Fruit fly (Drosophila melanogaster): ENCODE data around the gene Btk.

Gene Btk

dm6 chr2L:8220393-8220934 is 80.4 kb downstream of the Btk start, which contains the start of gene Snx6 (continued):
- no peak for TF ChIP-seq Dek (tag; optimal IDR thresholded peaks at IDR 0.05)
- no peak for TF ChIP-seq gcm2 (GFP tag; optimal IDR thresholded peaks at IDR 0.05)
- TF ChIP-seq Trl (optimal IDR thresholded peaks at IDR 0.05) = no peak
- no peak for TF ChIP-seq Trl (GFP tag; optimal IDR thresholded peaks at IDR 0.05)
- TF ChIP-seq tna (GFP tag; IDR thresholded peaks at IDR 0.05; ENCODE audit: partially characterized antibody) = 0 out of 2 replicates have a peak, but pooled peaks have one; percentile 39
- no peak for TF ChIP-seq ewg (GFP tag; optimal IDR thresholded peaks at IDR 0.05)
- no peak for TF ChIP-seq Ets65A (GFP tag)
- no peak for TF ChIP-seq Fer1 (GFP tag; optimal IDR thresholded peaks at IDR 0.05)
- peak; percentile 35; the same call in 2 of the 3 replicates for TF ChIP-seq CG14860 (GFP tag; IDR thresholded peaks at IDR 0.05; ENCODE audit: partially characterized antibody)
- peak; percentile 87 for TF ChIP-seq Sry-δ (GFP tag; optimal IDR thresholded peaks at IDR 0.05)
- TF ChIP-seq vfl (GFP tag; optimal IDR thresholded peaks at IDR 0.05) = no peak
- TF ChIP-seq CG6765 (GFP tag; optimal IDR thresholded peaks at IDR 0.05) = no peak
- no peak for TF ChIP-seq onecut (GFP tag; IDR thresholded peaks at IDR 0.05)
- 0 out of 2 replicates have a peak, but pooled peaks have one; percentile 37 for TF ChIP-seq ato (GFP tag; IDR thresholded peaks at IDR 0.05; ENCODE audit: partially characterized antibody)
- TF ChIP-seq sr (GFP tag; IDR thresholded peaks at IDR 0.05) = no peak
- no peak for TF ChIP-seq pros (GFP tag; optimal IDR thresholded peaks at IDR 0.05)
- no peak for TF ChIP-seq bcd (GFP tag; optimal IDR thresholded peaks at IDR 0.05)
- TF ChIP-seq pfk (GFP tag; optimal IDR thresholded peaks at IDR 0.05) = no peak
- TF ChIP-seq CG4328 (GFP tag; optimal IDR thresholded peaks at IDR 0.05) = no peak
- no peak for TF ChIP-seq CG30431 (GFP tag; optimal IDR thresholded peaks at IDR 0.05)
- no peak for TF ChIP-seq Awh (GFP tag; IDR thresholded peaks at IDR 0.05)
- TF ChIP-seq CG4424 (GFP tag; optimal IDR thresholded peaks at IDR 0.05) = no peak
- TF ChIP-seq fu2 (GFP tag; optimal IDR thresholded peaks at IDR 0.05) = no peak
- no peak for TF ChIP-seq CG30403 (GFP tag; optimal IDR thresholded peaks at IDR 0.05)
- TF ChIP-seq twi (tag; optimal IDR thresholded peaks at IDR 0.05) = no peak
- no peak for TF ChIP-seq CG2120 (GFP tag; optimal IDR thresholded peaks at IDR 0.05)
- no peak for TF ChIP-seq CG8478 (optimal IDR thresholded peaks at IDR 0.05)
- peak; percentile 46; the same call in 1 of the 2 replicates for TF ChIP-seq CG2129 (GFP tag; IDR thresholded peaks at IDR 0.05; ENCODE audit: partially characterized antibody)
- no peak for TF ChIP-seq CG1024 (GFP tag; IDR thresholded peaks at IDR 0.05)
- TF ChIP-seq CG17612 (GFP tag; IDR thresholded peaks at IDR 0.05) = no peak
- TF ChIP-seq CG17912 (GFP tag; optimal IDR thresholded peaks at IDR 0.05) = no peak
- no peak for TF ChIP-seq HLH54F (GFP tag; optimal IDR thresholded peaks at IDR 0.05)
- TF ChIP-seq Dad (GFP tag; optimal IDR thresholded peaks at IDR 0.05) = no peak
- no peak for TF ChIP-seq CG5245 (GFP tag; optimal IDR thresholded peaks at IDR 0.05)
- TF ChIP-seq HLH3B (GFP tag; IDR thresholded peaks at IDR 0.05) = no peak
- TF ChIP-seq Hsf (GFP tag; optimal IDR thresholded peaks at IDR 0.05) = no peak
- TF ChIP-seq lmd (GFP tag; IDR thresholded peaks at IDR 0.05) = no peak
- TF ChIP-seq zen (tag; optimal IDR thresholded peaks at IDR 0.05) = no peak
- no peak for TF ChIP-seq maf-S (GFP tag; optimal IDR thresholded peaks at IDR 0.05)
- TF ChIP-seq br (optimal IDR thresholded peaks at IDR 0.05) = no peak
- no peak for TF ChIP-seq CG7928 (GFP tag; optimal IDR thresholded peaks at IDR 0.05)
- TF ChIP-seq Ssrp (tag; optimal IDR thresholded peaks at IDR 0.05) = no peak
- TF ChIP-seq Side (GFP tag; optimal IDR thresholded peaks at IDR 0.05) = no peak
- no peak for TF ChIP-seq dan (GFP tag; IDR thresholded peaks at IDR 0.05)
- TF ChIP-seq BEAF-32 (GFP tag; optimal IDR thresholded peaks at IDR 0.05) = peak; percentile 64
- TF ChIP-seq Asciz (GFP tag; optimal IDR thresholded peaks at IDR 0.05) = no peak
- no peak for TF ChIP-seq tap (tag; optimal IDR thresholded peaks at IDR 0.05)
- TF ChIP-seq Nf-YC (tag; optimal IDR thresholded peaks at IDR 0.05) = no peak
- no peak for TF ChIP-seq CG3838 (GFP tag; optimal IDR thresholded peaks at IDR 0.05)
- TF ChIP-seq odd (GFP tag; optimal IDR thresholded peaks at IDR 0.05) = no peak
- TF ChIP-seq hbn (GFP tag; IDR thresholded peaks at IDR 0.05; ENCODE audit: partially characterized antibody) = peak; percentile 62
- no peak for TF ChIP-seq CG13123 (GFP tag; optimal IDR thresholded peaks at IDR 0.05)

Measured in whole organism, embryonic.